Fruit fly (Drosophila melanogaster) whole organism, wandering third instar larva: Measurements from ENCODE around the gene CG32984.

Source experiments
- CG32264 ChIP-seq: fragments of 200-800 bp; sonication (Bioruptor generic); optimal IDR thresholded peaks from 2 replicates; lab custom pipeline; 2016; ENCODE audit warnings: missing biosample characterization, missing genetic modification characterization
- CG9705 ChIP-seq: fragments of 200-800 bp; sonication (Bioruptor generic); optimal IDR thresholded peaks from 2 replicates; lab custom pipeline; 2018; ENCODE audit warnings: missing biosample characterization, mild to moderate bottlenecking, missing genetic modification characterization
- Dfd ChIP-seq: fragments of >200 bp; optimal IDR thresholded peaks from 2 replicates; lab custom pipeline; 2017; ENCODE audit warnings: missing biosample characterization, missing genetic modification characterization
- Dif ChIP-seq: fragments of 200-275, 200-300 bp; sonication (Bioruptor generic); optimal IDR thresholded peaks from 2 replicates; lab custom pipeline; 2018; ENCODE audit warnings: missing biosample characterization, missing genetic modification characterization; ENCODE audit not compliant: partially characterized antibody
- HLH106 ChIP-seq: fragments of 200-800 bp; optimal IDR thresholded peaks from 3 replicates; lab custom pipeline; 2019; ENCODE audit warnings: missing biosample characterization, mild to moderate bottlenecking, missing genetic modification characterization, moderate library complexity
- Hnf4 ChIP-seq: fragments of 200-800 bp; sonication (Bioruptor generic); optimal IDR thresholded peaks from 2 replicates; lab custom pipeline; 2016; ENCODE audit warnings: missing biosample characterization, mild to moderate bottlenecking, missing genetic modification characterization
- Hr78 ChIP-seq: fragments of >200 bp; optimal IDR thresholded peaks from 2 replicates; lab custom pipeline; 2017; ENCODE audit warnings: missing biosample characterization, missing genetic modification characterization
- Hr83 ChIP-seq: fragments of 200-300 bp; sonication (Bioruptor generic); optimal IDR thresholded peaks from 2 replicates; lab custom pipeline; 2016; ENCODE audit warnings: missing biosample characterization, mild to moderate bottlenecking, missing genetic modification characterization, moderate library complexity; ENCODE audit not compliant: poor library complexity, severe bottlenecking
- Mio ChIP-seq: sonication (Bioruptor generic); optimal IDR thresholded peaks from 2 replicates; lab custom pipeline; 2016; ENCODE audit warnings: missing biosample characterization, missing genetic modification characterization
- Myc ChIP-seq: fragments of >200 bp; optimal IDR thresholded peaks from 2 replicates; lab custom pipeline; 2017
- N ChIP-seq: fragments of >200 bp; optimal IDR thresholded peaks from 2 replicates; lab custom pipeline; 2018; ENCODE audit warnings: missing biosample characterization, missing external identifiers, missing genetic modification characterization
- OdsH ChIP-seq: fragments of 200-800 bp; sonication (Bioruptor generic); optimal IDR thresholded peaks from 2 replicates; lab custom pipeline; 2016; ENCODE audit warnings: missing biosample characterization, mild to moderate bottlenecking, missing genetic modification characterization
- Rel ChIP-seq, 2 experiments: fragments of 200-800 bp; sonication (Bioruptor generic) in 1 of 2; optimal IDR thresholded peaks; 2 replicates in 1 of 2; 3 replicates in 1 of 2; lab custom pipeline; 2016 to 2019; ENCODE audit warnings: mild to moderate bottlenecking in 2 of 2, missing biosample characterization in 2 of 2, missing genetic modification characterization in 2 of 2, moderate library complexity in 1 of 2
- Sp1 ChIP-seq: fragments of 200-800 bp; sonication (Bioruptor generic); optimal IDR thresholded peaks from 3 replicates; lab custom pipeline; 2019; ENCODE audit warnings: missing biosample characterization, mild to moderate bottlenecking, missing genetic modification characterization, moderate library complexity
- Vsx2 ChIP-seq: fragments of 200-300, 225-300 bp; sonication (Bioruptor generic); optimal IDR thresholded peaks from 2 replicates; lab custom pipeline; 2018; ENCODE audit warnings: missing biosample characterization, missing genetic modification characterization; ENCODE audit not compliant: partially characterized antibody
- brk ChIP-seq: fragments of 200-800 bp; sonication (Bioruptor generic); optimal IDR thresholded peaks from 2 replicates; lab custom pipeline; 2016; ENCODE audit warnings: missing biosample characterization, mild to moderate bottlenecking, missing genetic modification characterization
- dmrt93B ChIP-seq: fragments of 200-800 bp; sonication (Bioruptor generic); optimal IDR thresholded peaks from 2 replicates; lab custom pipeline; 2018; ENCODE audit warnings: missing biosample characterization, mild to moderate bottlenecking, missing genetic modification characterization
- dsf ChIP-seq: sonication (Bioruptor generic); optimal IDR thresholded peaks from 2 replicates; lab custom pipeline; 2016; ENCODE audit warnings: missing biosample characterization, missing genetic modification characterization, borderline replicate concordance
- ey ChIP-seq: fragments of 200-800 bp; sonication (Bioruptor generic); optimal IDR thresholded peaks from 2 replicates; lab custom pipeline; 2016; ENCODE audit warnings: missing biosample characterization, missing genetic modification characterization
- foxo ChIP-seq, 2 experiments: fragments of 200-800 bp; sonication (Bioruptor generic); optimal IDR thresholded peaks; 2 replicates in 1 of 2; 3 replicates in 1 of 2; lab custom pipeline; 2016 to 2017; ENCODE audit warnings: missing biosample characterization in 2 of 2, missing genetic modification characterization in 2 of 2
- fru ChIP-seq: fragments of 200-800 bp; sonication (Bioruptor generic); optimal IDR thresholded peaks from 3 replicates; lab custom pipeline; 2016; ENCODE audit warnings: missing biosample characterization, mild to moderate bottlenecking, missing genetic modification characterization
- h ChIP-seq: fragments of 200-800 bp; sonication (Bioruptor generic); optimal IDR thresholded peaks from 3 replicates; lab custom pipeline; 2016; ENCODE audit warnings: missing biosample characterization, mild to moderate bottlenecking, missing genetic modification characterization
- jim ChIP-seq: fragments of 175-275, 200-325 bp; sonication (Bioruptor generic); optimal IDR thresholded peaks from 2 replicates; lab custom pipeline; 2016; ENCODE audit warnings: missing biosample characterization, mild to moderate bottlenecking, missing genetic modification characterization
- pan ChIP-seq: fragments of >200 bp; optimal IDR thresholded peaks from 2 replicates; lab custom pipeline; 2017
- psq ChIP-seq: fragments of 200-800 bp; sonication (Bioruptor generic); optimal IDR thresholded peaks from 3 replicates; lab custom pipeline; 2017; ENCODE audit warnings: missing biosample characterization, mild to moderate bottlenecking, missing genetic modification characterization, moderate library complexity
- rgr ChIP-seq: fragments of 200-800 bp; sonication (Bioruptor generic); optimal IDR thresholded peaks from 3 replicates; lab custom pipeline; 2016; ENCODE audit warnings: missing biosample characterization, mild to moderate bottlenecking, missing genetic modification characterization
- sage ChIP-seq: fragments of 200-800 bp; sonication (Bioruptor generic); optimal IDR thresholded peaks from 2 replicates; lab custom pipeline; 2016; ENCODE audit warnings: missing biosample characterization, mild to moderate bottlenecking, missing genetic modification characterization
- sv ChIP-seq: fragments of 200-800 bp; sonication (Bioruptor generic); optimal IDR thresholded peaks from 3 replicates; lab custom pipeline; 2016; ENCODE audit warnings: missing biosample characterization, missing genetic modification characterization
- tai ChIP-seq: sonication (Bioruptor generic); optimal IDR thresholded peaks from 2 replicates; lab custom pipeline; 2016; ENCODE audit warnings: missing biosample characterization, missing genetic modification characterization
- usp ChIP-seq: fragments of >200 bp; optimal IDR thresholded peaks from 2 replicates; lab custom pipeline; 2017; ENCODE audit warnings: missing biosample characterization, missing genetic modification characterization

The CG32984 gene

DNA sequence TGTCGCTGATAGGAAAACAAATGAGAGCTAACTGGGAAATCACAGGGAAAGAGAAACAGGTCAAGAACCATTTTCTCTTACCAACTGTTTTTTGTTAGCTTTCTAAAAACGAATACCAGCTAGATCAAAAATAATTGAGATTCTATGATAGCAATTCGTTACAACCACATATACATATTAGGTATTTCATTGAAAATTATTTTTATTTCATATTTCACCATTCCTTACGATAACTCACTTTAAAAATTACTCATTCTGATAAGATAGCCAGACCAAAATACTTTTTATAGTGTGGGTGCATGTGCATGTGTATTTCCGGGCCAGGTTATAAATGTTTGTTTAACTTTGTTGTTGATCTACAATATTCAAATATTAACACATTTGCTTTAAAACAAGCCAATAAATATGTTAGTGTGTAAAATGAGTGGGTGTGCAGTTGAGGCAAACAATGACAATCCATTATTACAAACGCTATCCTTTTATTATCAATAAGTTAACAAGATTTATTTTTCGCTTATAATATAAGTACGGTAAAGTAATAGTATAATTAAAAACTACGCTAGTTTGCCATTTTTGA is 26.8 kb upstream of the CG32984 start:
- TF ChIP-seq HLH106 (tag; lab: Kevin White, UChicago) (no peak), tai (peak; percentile 25), Rel (GFP tag; optimal IDR thresholded peaks at IDR 0.05; lab: Kevin White, UChicago) (no peak), Rel (tag; optimal IDR thresholded peaks at IDR 0.05; lab: Kevin White, UChicago) (peak; percentile 73)

DNA sequence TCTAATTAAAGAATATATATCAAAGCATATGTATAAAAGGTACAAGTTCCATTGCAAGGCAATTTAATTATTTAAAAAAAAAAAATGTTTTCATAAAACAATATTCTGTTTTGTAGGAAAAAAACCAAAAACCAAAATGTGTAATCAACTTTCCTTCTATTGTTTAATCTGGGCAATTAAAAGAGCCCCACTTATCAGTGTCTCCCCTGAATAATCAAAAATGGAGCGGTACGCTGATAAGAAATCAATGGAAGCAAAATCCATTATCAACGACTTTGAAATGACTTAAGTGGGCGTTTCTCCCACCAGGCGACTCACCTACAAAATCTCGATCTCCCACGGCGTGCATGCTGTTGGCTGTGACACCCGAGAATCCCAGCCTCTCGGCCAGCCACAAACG is 24.1 kb upstream of the CG32984 start:
- peak; percentile 30 for TF ChIP-seq rgr
- no peak for TF ChIP-seq Hr78 (GFP tag; lab: Kevin White, UChicago)
- TF ChIP-seq tai: no peak
- TF ChIP-seq N (GFP tag; lab: Kevin White, UChicago): no peak
- TF ChIP-seq Vsx2 (GFP tag; lab: Kevin White, UChicago): no peak
- TF ChIP-seq Rel (GFP tag; optimal IDR thresholded peaks at IDR 0.05; lab: Kevin White, UChicago): no peak
- TF ChIP-seq Rel (tag; optimal IDR thresholded peaks at IDR 0.05; lab: Kevin White, UChicago): peak; percentile 60
- no peak for TF ChIP-seq CG32264 (GFP tag; lab: Kevin White, UChicago)
- no peak for TF ChIP-seq foxo (GFP tag; optimal IDR thresholded peaks at IDR 0.05; lab: Kevin White, UChicago)

DNA sequence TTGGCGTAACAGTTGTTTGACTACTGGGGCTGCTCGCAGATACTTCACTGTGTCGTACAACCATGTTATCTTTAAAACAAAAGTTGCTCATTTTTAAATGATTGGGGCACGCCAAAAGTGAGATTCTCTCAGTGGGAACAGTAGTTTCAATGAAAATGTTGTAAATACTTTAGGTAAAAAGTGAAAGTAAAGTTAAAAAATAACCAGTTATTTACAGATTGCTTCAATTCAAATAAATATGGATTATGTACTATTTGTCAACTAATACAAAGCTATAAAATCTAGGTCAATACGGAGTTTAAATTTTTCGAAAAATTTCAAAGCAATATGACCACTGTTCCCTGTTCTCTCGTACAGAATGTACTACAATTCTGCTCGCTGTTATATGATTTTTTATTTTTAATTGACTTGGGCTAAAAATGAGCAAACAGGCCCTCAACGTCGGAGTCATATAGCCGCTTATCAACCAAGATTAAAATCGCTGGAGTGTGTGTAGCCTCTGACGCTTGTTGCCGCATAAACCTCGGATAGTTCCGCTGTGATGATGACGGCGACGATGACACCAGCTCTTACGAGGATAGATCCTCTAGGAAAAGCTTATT is 22.9 kb upstream of the CG32984 start, which contains the start of gene Argl:
TSS of gene Argl (minus strand) at position 370 of the 602 bp plus-strand sequence.
- TF ChIP-seq dmrt93B (GFP tag; lab: Kevin White, UChicago) (no peak), Dif (GFP tag; lab: Kevin White, UChicago) (no peak), OdsH (GFP tag; lab: Kevin White, UChicago) (peak; percentile 13), pan (lab: Kevin White, UChicago) (no peak), Hnf4 (GFP tag; lab: Kevin White, UChicago) (peak; percentile 8), rgr (peak; percentile 24), foxo (GFP tag; optimal IDR thresholded peaks at IDR 0.05; lab: Kevin White, UChicago) (peak in 1 of 2 experiments; percentile 49), Dfd (no peak), fru (GFP tag; lab: Kevin White, UChicago) (peak; percentile 65), Sp1 (GFP tag; lab: Kevin White, UChicago) (peak; percentile 6), h (GFP tag; lab: Kevin White, UChicago) (peak; percentile 21), Myc (lab: Kevin White, UChicago) (no peak), Hr83 (GFP tag; lab: Kevin White, UChicago) (no peak), Rel (GFP tag; optimal IDR thresholded peaks at IDR 0.05; lab: Kevin White, UChicago) (no peak), Rel (tag; optimal IDR thresholded peaks at IDR 0.05; lab: Kevin White, UChicago) (no peak), sv (GFP tag; lab: Kevin White, UChicago) (no peak), brk (peak; percentile 3), HLH106 (tag; lab: Kevin White, UChicago) (no peak), Vsx2 (GFP tag; lab: Kevin White, UChicago) (no peak)

DNA sequence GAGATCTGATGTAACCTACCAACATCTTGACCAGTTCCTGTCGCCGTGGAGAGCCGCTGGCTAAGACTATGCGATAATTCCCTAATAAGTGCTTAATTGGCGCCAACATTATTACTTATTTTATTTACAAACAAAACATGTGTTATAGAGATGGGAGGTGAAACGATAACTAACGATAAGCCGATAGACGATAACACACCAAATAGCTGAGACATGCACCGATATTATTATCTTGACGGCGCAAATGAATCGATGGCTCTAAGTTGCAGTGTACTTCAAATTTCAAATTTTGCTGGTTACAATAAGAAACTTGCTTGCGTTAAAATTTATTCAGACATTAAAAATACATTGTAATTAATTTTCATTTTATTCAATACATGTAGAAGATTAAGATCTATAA is 21.6 kb upstream of the CG32984 start, which contains the start of gene CG9515:
TSS of gene CG9515 (minus strand) at position 148 of the 400 bp plus-strand sequence.
- no peak for TF ChIP-seq Rel (GFP tag; optimal IDR thresholded peaks at IDR 0.05; lab: Kevin White, UChicago)
- TF ChIP-seq Rel (tag; optimal IDR thresholded peaks at IDR 0.05; lab: Kevin White, UChicago): peak; percentile 7
- no peak for TF ChIP-seq dsf (GFP tag; lab: Kevin White, UChicago)
- TF ChIP-seq N (GFP tag; lab: Kevin White, UChicago): no peak
- peak; percentile 15 for TF ChIP-seq sage (GFP tag; lab: Kevin White, UChicago)
- no peak for TF ChIP-seq usp (GFP tag; lab: Kevin White, UChicago)
- TF ChIP-seq Hnf4 (GFP tag; lab: Kevin White, UChicago): peak; percentile 1
- TF ChIP-seq brk: peak; percentile 61

DNA sequence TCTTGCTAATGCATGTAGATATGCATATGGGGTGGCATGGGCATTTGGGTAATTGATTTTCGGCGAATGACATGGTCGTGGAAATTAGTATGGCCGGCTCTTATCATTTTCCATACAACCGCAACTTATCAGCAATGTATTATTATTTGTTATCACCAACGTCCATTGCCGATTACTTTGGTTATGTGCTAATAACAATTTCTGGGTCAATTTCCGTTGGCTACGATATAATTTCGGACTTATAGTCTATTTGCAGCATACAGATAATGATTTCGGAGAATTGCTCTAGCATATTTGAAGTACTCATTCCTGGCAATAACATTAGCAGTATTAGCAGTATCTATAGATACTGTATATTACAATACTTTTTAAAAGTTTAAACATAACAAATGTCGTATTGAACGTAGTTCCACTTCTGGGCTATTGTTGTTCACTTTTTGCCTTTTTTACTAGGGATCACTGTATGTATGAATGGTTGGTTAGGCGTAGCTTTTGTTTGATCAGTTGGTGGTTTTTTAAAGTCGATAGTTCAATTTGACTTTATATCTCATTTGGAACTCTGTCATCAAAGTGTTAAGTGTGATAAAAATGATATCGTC is 17.9 kb upstream of the CG32984 start, which contains the start of gene CG46397:
TSS of gene CG46397 (plus strand) at position 549 of the 599 bp plus-strand sequence.
- TF ChIP-seq Hnf4 (GFP tag; lab: Kevin White, UChicago) (no peak), psq (GFP tag; lab: Kevin White, UChicago) (no peak), jim (GFP tag; lab: Kevin White, UChicago) (no peak), Mio (GFP tag; lab: Kevin White, UChicago) (no peak), CG9705 (GFP tag; lab: Kevin White, UChicago) (no peak), HLH106 (tag; lab: Kevin White, UChicago) (no peak), h (GFP tag; lab: Kevin White, UChicago) (no peak), Rel (GFP tag; optimal IDR thresholded peaks at IDR 0.05; lab: Kevin White, UChicago) (no peak), Rel (tag; optimal IDR thresholded peaks at IDR 0.05; lab: Kevin White, UChicago) (no peak), tai (no peak), ey (GFP tag; lab: Kevin White, UChicago) (no peak), dmrt93B (GFP tag; lab: Kevin White, UChicago) (no peak), dsf (GFP tag; lab: Kevin White, UChicago) (no peak)
